Fruit fly (Drosophila melanogaster): ENCODE measurements around the gene CG15056.

dm6 chrX:18404632-18405238 lies 10.5 kb upstream of the CG15056 start:
- TF ChIP-seq CG43689 (GFP tag; IDR thresholded peaks at IDR 0.05) (no peak), CG2678 (tag; optimal IDR thresholded peaks at IDR 0.05) (peak; percentile 55), inv (GFP tag; IDR thresholded peaks at IDR 0.05; ENCODE audit: partially characterized antibody) (no peak), sna (GFP tag; IDR thresholded peaks at IDR 0.05; ENCODE audit: partially characterized antibody) (peak; percentile 46; the same call in 1 of the 2 replicates), row (GFP tag; IDR thresholded peaks at IDR 0.05) (peak; percentile 89), corto (GFP tag; optimal IDR thresholded peaks at IDR 0.05) (no peak), h (optimal IDR thresholded peaks at IDR 0.05) (no peak), CG12219 (GFP tag; optimal IDR thresholded peaks at IDR 0.05) (no peak), CG16813 (GFP tag; IDR thresholded peaks at IDR 0.05; ENCODE audit: partially characterized antibody) (no peak), Xbp1 (GFP tag; optimal IDR thresholded peaks at IDR 0.05) (peak; percentile 13), fd3F (GFP tag; optimal IDR thresholded peaks at IDR 0.05) (no peak)
